Worm (Caenorhabditis elegans) whole organism, L2 larva: ENCODE measurements around the gene F21D9.11.

Source experiments
- C34F6.9 ChIP-seq: fragments of 150-350 bp; optimal IDR thresholded peaks from 2 replicates; lab custom pipeline; 2014; ENCODE audit warnings: missing biosample characterization, missing genetic modification characterization
- F13H6.1 ChIP-seq: sonication (generic microtip); optimal IDR thresholded peaks from 2 replicates; lab custom pipeline; 2016; ENCODE audit warnings: missing genetic modification characterization, missing compliant biosample characterization
- R02D3.7 ChIP-seq: fragments of 150-350 bp; optimal IDR thresholded peaks from 2 replicates; lab custom pipeline; 2014; ENCODE audit warnings: missing biosample characterization, missing genetic modification characterization
- Y55F3AM.14 ChIP-seq: fragments of 200-800 bp; sonication (Bioruptor generic); optimal IDR thresholded peaks from 2 replicates; lab custom pipeline; 2018; ENCODE audit warnings: mild to moderate bottlenecking, missing genetic modification characterization, missing compliant biosample characterization
- aly-2 ChIP-seq: fragments of 150-350 bp; optimal IDR thresholded peaks from 2 replicates; lab custom pipeline; 2014; ENCODE audit warnings: missing biosample characterization, missing genetic modification characterization
- ama-1 ChIP-seq: fragments of 150-350 bp; optimal IDR thresholded peaks from 2 replicates; lab custom pipeline; 2018; ENCODE audit warnings: inconsistent platforms
- blmp-1 ChIP-seq: sonication (generic microtip); optimal IDR thresholded peaks from 2 replicates; lab custom pipeline; 2017; ENCODE audit warnings: missing genetic modification characterization, mild to moderate bottlenecking, missing compliant biosample characterization, antibody characterized with exemption, moderate library complexity; ENCODE audit not compliant: insufficient read depth
- ceh-16 ChIP-seq: fragments of 150-350 bp; optimal IDR thresholded peaks from 2 replicates; lab custom pipeline; 2014; ENCODE audit warnings: missing biosample characterization, missing genetic modification characterization
- ceh-82 ChIP-seq: fragments of 150-350 bp; optimal IDR thresholded peaks from 2 replicates; lab custom pipeline; 2014; ENCODE audit warnings: missing biosample characterization, missing genetic modification characterization
- crh-2 ChIP-seq: sonication (generic microtip); optimal IDR thresholded peaks from 2 replicates; lab custom pipeline; 2017; ENCODE audit warnings: missing biosample characterization, missing genetic modification characterization
- dmd-4 ChIP-seq: sonication (generic microtip); optimal IDR thresholded peaks from 2 replicates; lab custom pipeline; 2017; ENCODE audit warnings: missing biosample characterization, missing genetic modification characterization
- elt-1 ChIP-seq: fragments of 150-350 bp; optimal IDR thresholded peaks from 2 replicates; lab custom pipeline; 2014; ENCODE audit warnings: missing biosample characterization, missing genetic modification characterization
- elt-3 ChIP-seq: sonication (generic microtip); optimal IDR thresholded peaks from 2 replicates; lab custom pipeline; 2017; ENCODE audit warnings: missing biosample characterization, missing genetic modification characterization
- fos-1 ChIP-seq: fragments of 150-350 bp; optimal IDR thresholded peaks from 2 replicates; lab custom pipeline; 2014; ENCODE audit warnings: missing biosample characterization, missing genetic modification characterization
- lin-11 ChIP-seq: fragments of 150-350 bp; sonication (generic microtip); optimal IDR thresholded peaks from 2 replicates; lab custom pipeline; 2014; ENCODE audit warnings: missing biosample characterization, missing genetic modification characterization, inconsistent platforms, mixed read lengths
- lin-13 ChIP-seq: fragments of 150-350 bp; optimal IDR thresholded peaks from 2 replicates; lab custom pipeline; 2014; ENCODE audit warnings: missing biosample characterization, missing genetic modification reagents, missing genetic modification characterization
- lin-39 ChIP-seq: fragments of 150-350 bp; optimal IDR thresholded peaks from 2 replicates; lab custom pipeline; 2014; ENCODE audit warnings: missing biosample characterization, missing genetic modification reagents, missing genetic modification characterization
- lsy-2 ChIP-seq, 2 experiments: fragments of 150-350 bp in 1 of 2; sonication (generic microtip) in 1 of 2; optimal IDR thresholded peaks; 2 replicates each; lab custom pipeline; 2014 to 2017; ENCODE audit warnings: missing biosample characterization in 2 of 2, missing genetic modification characterization in 2 of 2
- mab-5 ChIP-seq: fragments of 150-350 bp; optimal IDR thresholded peaks from 2 replicates; lab custom pipeline; 2014; ENCODE audit warnings: missing biosample characterization, missing genetic modification characterization
- mdl-1 ChIP-seq, 2 experiments: fragments of 150-350 bp in 1 of 2; sonication (generic microtip) in 1 of 2; optimal IDR thresholded peaks; 2 replicates each; lab custom pipeline; 2017; ENCODE audit warnings: missing biosample characterization in 2 of 2, missing genetic modification characterization in 2 of 2
- nhr-10 ChIP-seq: sonication (generic microtip); optimal IDR thresholded peaks from 2 replicates; lab custom pipeline; 2017; ENCODE audit warnings: missing biosample characterization, missing genetic modification characterization
- nhr-11 ChIP-seq: fragments of 150-350 bp; optimal IDR thresholded peaks from 2 replicates; lab custom pipeline; 2014; ENCODE audit warnings: missing biosample characterization, missing genetic modification characterization
- nhr-12 ChIP-seq: fragments of 150-350 bp; optimal IDR thresholded peaks from 2 replicates; lab custom pipeline; 2014; ENCODE audit warnings: missing biosample characterization, missing genetic modification characterization
- nhr-129 ChIP-seq: fragments of 150-350 bp; optimal IDR thresholded peaks from 2 replicates; lab custom pipeline; 2014; ENCODE audit warnings: missing biosample characterization, missing genetic modification characterization
- nhr-21 ChIP-seq: fragments of 150-350 bp; optimal IDR thresholded peaks from 2 replicates; lab custom pipeline; 2014; ENCODE audit warnings: missing biosample characterization, missing genetic modification characterization
- nhr-23 ChIP-seq: fragments of 150-350 bp; optimal IDR thresholded peaks from 2 replicates; lab custom pipeline; 2014; ENCODE audit warnings: missing biosample characterization, missing genetic modification reagents, missing genetic modification characterization
- nhr-25 ChIP-seq: fragments of 150-350 bp; sonication (generic microtip); optimal IDR thresholded peaks from 3 replicates; lab custom pipeline; 2014; ENCODE audit warnings: missing biosample characterization, missing genetic modification characterization
- nhr-6 ChIP-seq: fragments of 150-350 bp; optimal IDR thresholded peaks from 2 replicates; lab custom pipeline; 2014; ENCODE audit warnings: missing biosample characterization, missing genetic modification characterization
- nhr-77 ChIP-seq: fragments of 150-350 bp; optimal IDR thresholded peaks from 2 replicates; lab custom pipeline; 2014; ENCODE audit warnings: missing biosample characterization, missing genetic modification characterization
- peb-1 ChIP-seq: fragments of 150-350 bp; optimal IDR thresholded peaks from 2 replicates; lab custom pipeline; 2014; ENCODE audit warnings: missing biosample characterization, missing genetic modification characterization
- sem-4 ChIP-seq: fragments of 150-350 bp; optimal IDR thresholded peaks from 2 replicates; lab custom pipeline; 2014; ENCODE audit warnings: missing biosample characterization, missing genetic modification reagents, missing genetic modification characterization
- skn-1 ChIP-seq: sonication (generic microtip); optimal IDR thresholded peaks from 2 replicates; lab custom pipeline; 2017; ENCODE audit warnings: missing biosample characterization, missing genetic modification characterization
- sma-9 ChIP-seq, 2 experiments: fragments of 150-350 bp in 1 of 2; sonication (generic microtip) in 1 of 2; optimal IDR thresholded peaks; 2 replicates each; lab custom pipeline; 2014 to 2016; ENCODE audit warnings: missing genetic modification characterization in 2 of 2, mild to moderate bottlenecking in 1 of 2, missing biosample characterization in 1 of 2, missing compliant biosample characterization in 1 of 2, missing genetic modification reagents in 1 of 2, moderate library complexity in 1 of 2
- snpc-4 ChIP-seq: fragments of 150-350 bp; optimal IDR thresholded peaks from 2 replicates; lab custom pipeline; 2014; ENCODE audit warnings: missing biosample characterization, missing genetic modification characterization
- unc-39 ChIP-seq: fragments of 150-350 bp; optimal IDR thresholded peaks from 2 replicates; lab custom pipeline; 2014; ENCODE audit warnings: missing biosample characterization, missing genetic modification characterization
- unc-55 ChIP-seq: fragments of 150-350 bp; sonication (generic microtip); optimal IDR thresholded peaks from 3 replicates; lab custom pipeline; 2014; ENCODE audit warnings: missing biosample characterization, missing genetic modification reagents, missing genetic modification characterization
- unc-62 ChIP-seq: fragments of 150-350 bp; optimal IDR thresholded peaks from 2 replicates; lab custom pipeline; 2014; ENCODE audit warnings: missing biosample characterization, missing genetic modification reagents, missing genetic modification characterization
- zag-1 ChIP-seq: fragments of 150-350 bp; optimal IDR thresholded peaks from 2 replicates; lab custom pipeline; 2014; ENCODE audit warnings: missing biosample characterization, missing genetic modification characterization
- ztf-1 ChIP-seq: fragments of 200-800 bp; sonication (Bioruptor generic); conservative IDR thresholded peaks from 2 replicates; pipeline ENCODE4 v1.3.6; 2022; ENCODE audit warnings: missing genetic modification characterization, missing compliant biosample characterization
- ztf-11 ChIP-seq: sonication (generic microtip); optimal IDR thresholded peaks from 2 replicates; lab custom pipeline; 2017; ENCODE audit warnings: missing biosample characterization, missing genetic modification characterization
- ztf-4 ChIP-seq: fragments of 150-350 bp; optimal IDR thresholded peaks from 2 replicates; lab custom pipeline; 2014; ENCODE audit warnings: missing biosample characterization, missing genetic modification characterization

Gene F21D9.11

DNA sequence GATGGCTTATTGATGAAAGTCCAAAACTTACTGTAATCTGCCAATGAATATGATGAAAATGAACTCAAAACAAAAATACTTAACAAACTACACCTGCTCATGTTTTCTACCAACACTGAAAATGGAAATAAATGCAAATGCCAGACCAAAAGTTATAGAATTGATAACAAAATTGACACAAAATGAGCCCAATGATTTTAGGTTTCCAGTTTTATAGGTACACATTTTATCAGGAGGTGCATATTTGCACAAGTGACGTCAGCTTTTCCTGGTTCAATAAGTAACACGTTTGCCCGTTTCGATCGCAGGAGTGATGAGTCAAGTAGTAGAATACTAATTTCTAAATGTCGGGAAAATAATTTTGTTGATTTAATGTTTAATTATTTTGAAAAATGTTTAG, 44.8 kb downstream of the F21D9.11 start, which contains the start of gene F55C9.6:
Gene F55C9.6, minus strand, starts transcription at position 101 of the 400 bp plus-strand sequence.
- no peak for TF ChIP-seq ceh-16 (tag; lab: Kevin White, UChicago)
- TF ChIP-seq elt-1 (tag; lab: Kevin White, UChicago) = no peak
- TF ChIP-seq nhr-77 (tag; lab: Kevin White, UChicago) = no peak
- TF ChIP-seq mdl-1 (tag; optimal IDR thresholded peaks at IDR 0.05; lab: Kevin White, UChicago) = no peak
- no peak for TF ChIP-seq crh-2 (tag; lab: Kevin White, UChicago)
- no peak for TF ChIP-seq lin-11 (tag; lab: Kevin White, UChicago)
- TF ChIP-seq Y55F3AM.14 (GFP tag; lab: Kevin White, UChicago) = no peak
- TF ChIP-seq nhr-21 (tag; lab: Kevin White, UChicago) = no peak
- no peak for TF ChIP-seq nhr-10 (tag; lab: Kevin White, UChicago)
- no peak for TF ChIP-seq nhr-23
- no peak for TF ChIP-seq C34F6.9 (tag; lab: Kevin White, UChicago)
- no peak for TF ChIP-seq dmd-4 (tag; lab: Kevin White, UChicago)
- no peak for TF ChIP-seq snpc-4 (tag; lab: Kevin White, UChicago)
- TF ChIP-seq ama-1 (lab: Kevin White, UChicago) = no peak
- no peak for TF ChIP-seq ztf-4 (tag; lab: Kevin White, UChicago)
- TF ChIP-seq nhr-6 (tag; lab: Kevin White, UChicago) = no peak

DNA sequence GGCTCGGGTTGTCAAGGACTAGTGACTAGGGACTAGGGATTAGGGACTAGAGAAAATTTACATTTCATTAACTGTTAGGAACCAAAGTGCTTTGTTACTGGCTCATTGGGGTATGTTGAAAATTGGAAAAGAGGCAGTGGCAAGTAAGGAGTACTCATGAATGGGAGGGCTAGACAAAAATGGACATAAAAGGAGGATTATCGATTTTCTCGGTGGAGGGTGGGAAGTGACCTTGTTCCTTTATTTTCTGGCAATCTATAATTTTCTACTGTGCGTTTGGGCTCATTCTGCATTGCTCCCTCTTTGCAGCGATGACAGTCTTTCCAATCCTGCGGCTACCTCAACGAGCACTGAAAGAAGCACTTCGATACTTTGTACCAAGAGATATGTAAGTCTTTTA, 45.6 kb downstream of the F21D9.11 start, which contains the start of gene fbxb-60:
Gene fbxb-60, plus strand, starts transcription at position 301 of the 400 bp plus-strand sequence.
- TF ChIP-seq nhr-23 (no peak), peb-1 (no peak), nhr-6 (tag; lab: Kevin White, UChicago) (no peak), unc-39 (no peak), blmp-1 (no peak), mdl-1 (tag; optimal IDR thresholded peaks at IDR 0.05; lab: Kevin White, UChicago) (no peak), C34F6.9 (tag; lab: Kevin White, UChicago) (no peak), nhr-77 (tag; lab: Kevin White, UChicago) (no peak), sma-9 (GFP tag; optimal IDR thresholded peaks at IDR 0.05; lab: Kevin White, UChicago) (no peak), sma-9 (tag; optimal IDR thresholded peaks at IDR 0.05; lab: Kevin White, UChicago) (no peak), lin-13 (no peak), lsy-2 (tag; optimal IDR thresholded peaks at IDR 0.05; lab: Kevin White, UChicago) (no peak), nhr-21 (tag; lab: Kevin White, UChicago) (no peak), dmd-4 (tag; lab: Kevin White, UChicago) (no peak), aly-2 (no peak), elt-1 (tag; lab: Kevin White, UChicago) (no peak), ztf-1 (GFP tag; lab: Robert Waterston, UW) (no peak), ztf-4 (tag; lab: Kevin White, UChicago) (no peak), ztf-11 (tag; lab: Kevin White, UChicago) (no peak)

DNA sequence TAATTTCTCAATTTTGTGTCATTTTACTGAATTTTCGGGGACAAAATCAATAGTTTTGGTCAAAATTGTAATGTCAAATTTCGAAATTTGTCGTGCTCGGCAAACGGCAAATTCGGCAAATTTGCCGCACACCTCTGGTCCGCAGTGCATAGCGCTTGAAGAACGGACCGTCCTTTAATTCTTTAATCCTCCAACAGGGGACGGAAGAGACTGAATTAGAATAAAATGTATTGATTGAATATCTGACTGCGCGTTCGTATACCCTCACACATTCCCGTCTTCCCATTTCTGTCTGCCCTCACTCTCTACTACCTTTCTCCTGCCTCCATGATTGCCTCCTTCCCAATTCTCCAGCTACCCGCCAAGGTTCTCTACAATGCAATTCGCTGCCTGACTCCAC, 47.3 kb downstream of the F21D9.11 start, which contains the start of gene F55C9.14:
Gene F55C9.14, plus strand, starts transcription at position 301 of the 400 bp plus-strand sequence.
- TF ChIP-seq nhr-6 (tag; lab: Kevin White, UChicago) (no peak), ztf-1 (GFP tag; lab: Robert Waterston, UW) (no peak), unc-62 (no peak), nhr-129 (no peak), peb-1 (no peak), Y55F3AM.14 (GFP tag; lab: Kevin White, UChicago) (no peak), snpc-4 (tag; lab: Kevin White, UChicago) (no peak), crh-2 (tag; lab: Kevin White, UChicago) (no peak), elt-1 (tag; lab: Kevin White, UChicago) (no peak), nhr-11 (tag; lab: Kevin White, UChicago) (no peak), lin-39 (tag; lab: Kevin White, UChicago) (no peak), unc-39 (no peak), skn-1 (no peak), sem-4 (no peak), zag-1 (tag; lab: Kevin White, UChicago) (no peak), ama-1 (lab: Kevin White, UChicago) (no peak), R02D3.7 (tag; lab: Kevin White, UChicago) (no peak), lin-13 (no peak), ztf-4 (tag; lab: Kevin White, UChicago) (no peak), blmp-1 (no peak)

ce11 chrV:19301934-19302333, 50.0 kb downstream of the F21D9.11 start, which contains the start of gene fbxb-62:
Gene fbxb-62, minus strand, starts transcription at chrV:19302034.
- TF ChIP-seq ceh-82 (tag; lab: Kevin White, UChicago) = no peak
- no peak for TF ChIP-seq sem-4
- TF ChIP-seq blmp-1 = no peak
- no peak for TF ChIP-seq nhr-129
- TF ChIP-seq mab-5 (tag; lab: Kevin White, UChicago) = no peak
- no peak for TF ChIP-seq nhr-12
- TF ChIP-seq elt-3 (tag; lab: Kevin White, UChicago) = no peak
- TF ChIP-seq Y55F3AM.14 (GFP tag; lab: Kevin White, UChicago) = no peak
- TF ChIP-seq F13H6.1 (tag; lab: Kevin White, UChicago) = no peak
- TF ChIP-seq unc-55 (GFP tag; lab: Kevin White, UChicago) = no peak
- no peak for TF ChIP-seq ztf-11 (tag; lab: Kevin White, UChicago)
- TF ChIP-seq fos-1 (tag; lab: Kevin White, UChicago) = no peak
- TF ChIP-seq mdl-1 (tag; optimal IDR thresholded peaks at IDR 0.05; lab: Kevin White, UChicago) = no peak
- no peak for TF ChIP-seq lin-13
- TF ChIP-seq nhr-10 (tag; lab: Kevin White, UChicago) = no peak
- TF ChIP-seq lin-39 (tag; lab: Kevin White, UChicago) = no peak
- TF ChIP-seq crh-2 (tag; lab: Kevin White, UChicago) = no peak
- TF ChIP-seq nhr-25 (tag; lab: Kevin White, UChicago) = no peak
- no peak for TF ChIP-seq lsy-2 (tag; optimal IDR thresholded peaks at IDR 0.05; lab: Kevin White, UChicago)
- TF ChIP-seq aly-2 = no peak
